Worm (Caenorhabditis elegans) whole organism, L2 larva: Measurements from ENCODE around the gene W06G6.20.

Experiments used
- elt-1 ChIP-seq: fragments of 150-350 bp; optimal IDR thresholded peaks from 2 replicates; lab custom pipeline; 2014; ENCODE audit warnings: missing biosample characterization, missing genetic modification characterization
- elt-3 ChIP-seq: sonication (generic microtip); optimal IDR thresholded peaks from 2 replicates; lab custom pipeline; 2017; ENCODE audit warnings: missing biosample characterization, missing genetic modification characterization
- lin-11 ChIP-seq: fragments of 150-350 bp; sonication (generic microtip); optimal IDR thresholded peaks from 2 replicates; lab custom pipeline; 2014; ENCODE audit warnings: missing biosample characterization, missing genetic modification characterization, inconsistent platforms, mixed read lengths
- skn-1 ChIP-seq: sonication (generic microtip); optimal IDR thresholded peaks from 2 replicates; lab custom pipeline; 2017; ENCODE audit warnings: missing biosample characterization, missing genetic modification characterization
- snpc-4 ChIP-seq: fragments of 150-350 bp; optimal IDR thresholded peaks from 2 replicates; lab custom pipeline; 2014; ENCODE audit warnings: missing biosample characterization, missing genetic modification characterization
- unc-39 ChIP-seq: fragments of 150-350 bp; optimal IDR thresholded peaks from 2 replicates; lab custom pipeline; 2014; ENCODE audit warnings: missing biosample characterization, missing genetic modification characterization
- zag-1 ChIP-seq: fragments of 150-350 bp; optimal IDR thresholded peaks from 2 replicates; lab custom pipeline; 2014; ENCODE audit warnings: missing biosample characterization, missing genetic modification characterization

DNA sequence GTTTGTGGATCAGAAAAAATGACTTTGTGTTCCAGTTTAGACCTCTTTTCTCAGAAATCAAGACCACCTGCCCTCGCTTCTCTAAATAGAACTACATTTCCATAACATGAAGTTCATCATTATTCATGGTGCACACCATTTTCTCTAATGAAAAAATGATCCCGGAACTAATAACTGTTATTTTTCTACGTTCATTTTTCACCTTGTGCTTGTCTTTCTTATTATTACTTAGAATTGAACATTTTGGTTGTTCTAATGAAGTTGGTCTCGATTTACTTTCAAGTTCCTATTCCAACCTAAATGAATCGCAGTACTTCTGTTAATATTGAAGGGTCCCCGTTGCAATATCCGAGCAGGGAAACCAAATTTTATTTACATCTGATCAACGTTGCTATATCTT, 34.7 kb upstream of the W06G6.20 start, which contains the start of gene srw-36:
- no peak for TF ChIP-seq elt-1 (tag; lab: Kevin White, UChicago)
- TF ChIP-seq elt-3 (tag; lab: Kevin White, UChicago) = no peak
- no peak for TF ChIP-seq lin-11
- TF ChIP-seq unc-39 = no peak
- no peak for TF ChIP-seq skn-1 (tag; lab: Kevin White, UChicago)
- no peak for TF ChIP-seq zag-1 (tag; lab: Kevin White, UChicago)
- no peak for TF ChIP-seq snpc-4
